Fruit fly (Drosophila melanogaster): Measurements from ENCODE around the gene Sh3beta.

Gene Sh3beta

DNA sequence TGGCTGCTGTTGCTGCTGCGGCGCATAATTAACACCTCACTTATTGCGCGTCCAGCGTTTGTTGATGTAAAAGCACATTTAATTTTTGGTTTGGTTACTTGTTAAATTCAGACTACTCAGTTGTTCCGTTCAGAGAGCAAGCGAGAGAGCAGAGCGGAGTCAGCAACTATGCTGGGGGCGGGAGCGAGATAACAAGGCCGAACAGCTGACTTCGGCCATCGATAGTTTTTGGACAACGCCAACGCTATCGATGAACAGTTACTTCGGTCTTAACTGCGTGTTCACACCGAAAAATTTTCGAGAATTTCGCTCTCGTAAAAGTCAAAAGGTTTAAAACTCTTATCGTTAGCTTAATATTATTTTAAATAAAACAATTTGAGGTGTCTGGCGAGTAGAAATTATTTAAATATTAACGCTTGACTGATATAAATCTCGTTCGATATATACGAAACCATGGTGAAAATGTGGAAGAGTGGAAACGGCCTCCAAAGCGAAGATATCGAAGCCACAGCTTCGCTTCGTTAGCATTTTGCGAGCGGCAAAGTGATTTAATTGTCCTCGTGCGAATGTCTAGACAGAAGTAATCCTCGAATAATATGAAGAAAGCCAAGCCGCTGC lies 12.4 kb upstream of the Sh3beta start, which contains the start of the genes SMSr and smid (continued):
- TF ChIP-seq CG3281 (GFP tag; optimal IDR thresholded peaks at IDR 0.05) = peak; percentile 44
- TF ChIP-seq Ets65A (GFP tag) = peak; percentile 96
- TF ChIP-seq CG8765 (GFP tag; IDR thresholded peaks at IDR 0.05) = peak; percentile 52; the same call in 1 of the 2 replicates
- TF ChIP-seq abd-A (tag; optimal IDR thresholded peaks at IDR 0.05) = no peak
- TF ChIP-seq yki (optimal IDR thresholded peaks at IDR 0.05) = no peak
- TF ChIP-seq CG2120 (GFP tag; optimal IDR thresholded peaks at IDR 0.05) = peak; percentile 82
- no peak for TF ChIP-seq HmgD (GFP tag; optimal IDR thresholded peaks at IDR 0.05)
- TF ChIP-seq nerfin-2 (GFP tag; IDR thresholded peaks at IDR 0.05; ENCODE audit: partially characterized antibody) = peak; percentile 51
- no peak for TF ChIP-seq CG8478 (optimal IDR thresholded peaks at IDR 0.05)
- peak; percentile 22 for TF ChIP-seq CG33557 (GFP tag; optimal IDR thresholded peaks at IDR 0.05)
- TF ChIP-seq prd (optimal IDR thresholded peaks at IDR 0.05) = no peak
- TF ChIP-seq prd (GFP tag; IDR thresholded peaks at IDR 0.05) = peak; percentile 63; the same call in 2 of the 3 replicates
- TF ChIP-seq CG17328 (GFP tag; IDR thresholded peaks at IDR 0.05) = 0 out of 2 replicates have a peak, but pooled peaks have one; percentile 6
- TF ChIP-seq CG12299 (tag; optimal IDR thresholded peaks at IDR 0.05) = no peak
- peak; percentile 64 for TF ChIP-seq CG12155 (GFP tag; optimal IDR thresholded peaks at IDR 0.05)
- peak; percentile 11 for TF ChIP-seq tup (GFP tag; optimal IDR thresholded peaks at IDR 0.05)
- no peak; the same call in 1 of the 2 replicates for TF ChIP-seq CG14014 (GFP tag; IDR thresholded peaks at IDR 0.05)
- TF ChIP-seq CG15514 (GFP tag; optimal IDR thresholded peaks at IDR 0.05) = peak; percentile 62
- TF ChIP-seq hb (GFP tag; IDR thresholded peaks at IDR 0.05; ENCODE audit: partially characterized antibody) = peak; percentile 84
- peak; percentile 82 for TF ChIP-seq amos (GFP tag; IDR thresholded peaks at IDR 0.05; ENCODE audit: partially characterized antibody)
- TF ChIP-seq cwo (GFP tag; optimal IDR thresholded peaks at IDR 0.05) = peak; percentile 26
- peak; percentile 9 for TF ChIP-seq CG7271 (tag; optimal IDR thresholded peaks at IDR 0.05)
- TF ChIP-seq CG9797 (GFP tag; optimal IDR thresholded peaks at IDR 0.05) = peak; percentile 42
- peak; percentile 49 for TF ChIP-seq dmrt99B (tag; optimal IDR thresholded peaks at IDR 0.05)
- peak; percentile 61 for TF ChIP-seq CG1602 (GFP tag; optimal IDR thresholded peaks at IDR 0.05)

dm6 chr3L:7380395-7380794 lies 11.3 kb upstream of the Sh3beta start:
- TF ChIP-seq zf30C (GFP tag; optimal IDR thresholded peaks at IDR 0.05) (no peak), CG12104 (GFP tag; optimal IDR thresholded peaks at IDR 0.05) (no peak), Dbx (GFP tag; IDR thresholded peaks at IDR 0.05) (0 out of 3 replicates have a peak, but pooled peaks have one; percentile 16), CG1647 (GFP tag; optimal IDR thresholded peaks at IDR 0.05) (no peak), prd (optimal IDR thresholded peaks at IDR 0.05) (no peak), prd (GFP tag; IDR thresholded peaks at IDR 0.05) (no peak), MTF-1 (GFP tag; optimal IDR thresholded peaks at IDR 0.05; ENCODE audit: borderline replicate concordance) (no peak), CG9932 (GFP tag; IDR thresholded peaks at IDR 0.05) (no peak), z (GFP tag; IDR thresholded peaks at IDR 0.05) (no peak), repo (GFP tag; optimal IDR thresholded peaks at IDR 0.05) (no peak), Elba2 (GFP tag; optimal IDR thresholded peaks at IDR 0.05) (no peak), CG30403 (GFP tag; optimal IDR thresholded peaks at IDR 0.05) (no peak), Sin3A (optimal IDR thresholded peaks at IDR 0.05) (no peak), trem (tag; optimal IDR thresholded peaks at IDR 0.05) (no peak), CG12391 (tag; optimal IDR thresholded peaks at IDR 0.05) (no peak), HLH4C (GFP tag; IDR thresholded peaks at IDR 0.05; ENCODE audit: partially characterized antibody) (no peak), CG8765 (GFP tag; IDR thresholded peaks at IDR 0.05) (no peak), exex (tag; optimal IDR thresholded peaks at IDR 0.05) (peak; percentile 4), sug (tag; optimal IDR thresholded peaks at IDR 0.05) (peak; percentile 30), CG4617 (GFP tag; optimal IDR thresholded peaks at IDR 0.05; ENCODE audit: borderline replicate concordance) (no peak), CG14050 (GFP tag; IDR thresholded peaks at IDR 0.05) (no peak)
